Fruit fly (Drosophila melanogaster) whole organism, adult: ENCODE measurements around the gene CG8745.

Experiments
- CG1620 ChIP-seq: fragments of 200-800 bp; sonication (Bioruptor generic); optimal IDR thresholded peaks from 2 replicates; lab custom pipeline; 2016; ENCODE audit warnings: missing biosample characterization, missing genetic modification characterization
- kay ChIP-seq: fragments of 200-800 bp; sonication (Bioruptor generic); peaks from one replicate; lab custom pipeline; 2016; ENCODE audit warnings: missing biosample characterization, missing genetic modification characterization, borderline replicate concordance

- TF ChIP-seq CG1620 = no peak
- no peak for TF ChIP-seq kay
Measured at dm6 chr3L:13904426-13904825, 37.7 kb upstream of the CG8745 start.
